Fruit fly (Drosophila melanogaster) whole organism, pupa: ENCODE measurements around the gene CG43145.

Experiments
- CG13204 ChIP-seq: fragments of 200-800 bp; sonication (Bioruptor generic); optimal IDR thresholded peaks from 2 replicates; lab custom pipeline; 2018; ENCODE audit warnings: missing biosample characterization, mild to moderate bottlenecking, missing genetic modification characterization, moderate library complexity
- CG34367 ChIP-seq: fragments of 200-800 bp; sonication (Bioruptor generic); optimal IDR thresholded peaks from 2 replicates; lab custom pipeline; 2018; ENCODE audit warnings: missing biosample characterization, mild to moderate bottlenecking, missing genetic modification characterization
- CG8301 ChIP-seq: fragments of 200-800 bp; sonication (Bioruptor generic); optimal IDR thresholded peaks from 2 replicates; lab custom pipeline; 2018; ENCODE audit warnings: missing biosample characterization, mild to moderate bottlenecking, missing genetic modification characterization
- CG9948 ChIP-seq: fragments of 200-800 bp; sonication (Bioruptor generic); optimal IDR thresholded peaks from 2 replicates; lab custom pipeline; 2018; ENCODE audit warnings: missing biosample characterization, mild to moderate bottlenecking, missing genetic modification characterization, moderate library complexity
- EcR ChIP-seq: fragments of 200-800 bp; sonication (Bioruptor generic); optimal IDR thresholded peaks from 3 replicates; lab custom pipeline; 2019; ENCODE audit warnings: missing biosample characterization, missing genetic modification characterization, mild to moderate bottlenecking, moderate library complexity, missing genetic modification reagents
- Ets98B ChIP-seq: fragments of 200-800 bp; sonication (Bioruptor generic); IDR thresholded peaks from 2 replicates; pipeline ENCODE4 v1.3.6; 2022; ENCODE audit warnings: missing biosample characterization, missing genetic modification characterization
- Pif1A ChIP-seq: fragments of 200-800 bp; sonication (Bioruptor generic); optimal IDR thresholded peaks from 3 replicates; lab custom pipeline; 2016; ENCODE audit warnings: missing biosample characterization, missing genetic modification characterization
- Snoo ChIP-seq: fragments of 200-800 bp; sonication (Bioruptor generic); optimal IDR thresholded peaks from 3 replicates; lab custom pipeline; 2017; ENCODE audit warnings: missing biosample characterization, mild to moderate bottlenecking, missing genetic modification characterization, inconsistent platforms

- TF ChIP-seq Ets98B (GFP tag; lab: Robert Waterston, UW) (no peak), CG9948 (no peak), CG8301 (tag; lab: Kevin White, UChicago) (no peak), Pif1A (no peak), Snoo (no peak), CG34367 (tag; lab: Kevin White, UChicago) (no peak), CG13204 (GFP tag; lab: Kevin White, UChicago) (no peak), EcR (GFP tag; lab: Kevin White, UChicago) (no peak)
Measured at dm6 chr2L:3670481-3670880, 31.1 kb upstream of the CG43145 start, which contains the start of gene Sfp24Bc.
